Fruit fly (Drosophila melanogaster) whole organism, pupa: ENCODE data around the gene CG14718.
A peak's percentile ranks its signal among the peaks of the same experiment; 100 is the strongest.

Experiments
- CG10348 ChIP-seq: fragments of 200-800 bp; sonication (Bioruptor generic); IDR thresholded peaks from 2 replicates; pipeline ENCODE4 v1.3.6; 2022; ENCODE audit warnings: missing biosample characterization, missing genetic modification characterization
- CG12605 ChIP-seq: fragments of 200-800 bp; sonication (Bioruptor generic); IDR thresholded peaks from 2 replicates; pipeline ENCODE4 v1.3.6; 2022; ENCODE audit warnings: missing biosample characterization, missing genetic modification characterization
- CG13204 ChIP-seq: fragments of 200-800 bp; sonication (Bioruptor generic); optimal IDR thresholded peaks from 2 replicates; lab custom pipeline; 2018; ENCODE audit warnings: missing biosample characterization, mild to moderate bottlenecking, missing genetic modification characterization, moderate library complexity
- CG14655 ChIP-seq: fragments of 200-800 bp; sonication (Bioruptor generic); optimal IDR thresholded peaks from 3 replicates; lab custom pipeline; 2017; ENCODE audit warnings: mild to moderate bottlenecking, missing biosample characterization, missing genetic modification reagents, missing genetic modification characterization
- CG15710 ChIP-seq: fragments of 200-800 bp; sonication (Bioruptor generic); optimal IDR thresholded peaks from 2 replicates; lab custom pipeline; 2018; ENCODE audit warnings: missing biosample characterization, mild to moderate bottlenecking, missing genetic modification characterization, moderate library complexity
- CG17806 ChIP-seq: fragments of 200-800 bp; sonication (Bioruptor generic); optimal IDR thresholded peaks from 2 replicates; lab custom pipeline; 2018; ENCODE audit warnings: missing biosample characterization, mild to moderate bottlenecking, missing genetic modification characterization, moderate library complexity
- CG32121 ChIP-seq: fragments of 200-800 bp; sonication (Bioruptor generic); IDR thresholded peaks from 2 replicates; pipeline ENCODE4 v1.3.6; 2022; ENCODE audit warnings: missing biosample characterization, missing genetic modification characterization
- CG34367 ChIP-seq: fragments of 200-800 bp; sonication (Bioruptor generic); optimal IDR thresholded peaks from 2 replicates; lab custom pipeline; 2018; ENCODE audit warnings: missing biosample characterization, mild to moderate bottlenecking, missing genetic modification characterization
- CG4496 ChIP-seq: fragments of 200-800 bp; sonication (Bioruptor generic); IDR thresholded peaks from 3 replicates; pipeline ENCODE4 v1.3.6; 2022; ENCODE audit warnings: missing biosample characterization, missing genetic modification characterization
- CG8159 ChIP-seq: fragments of 200-800 bp; sonication (Bioruptor generic); optimal IDR thresholded peaks from 3 replicates; lab custom pipeline; 2018; ENCODE audit warnings: missing biosample characterization, mild to moderate bottlenecking, missing genetic modification characterization, moderate library complexity
- CG8301 ChIP-seq: fragments of 200-800 bp; sonication (Bioruptor generic); optimal IDR thresholded peaks from 2 replicates; lab custom pipeline; 2018; ENCODE audit warnings: missing biosample characterization, mild to moderate bottlenecking, missing genetic modification characterization
- CG9948 ChIP-seq: fragments of 200-800 bp; sonication (Bioruptor generic); optimal IDR thresholded peaks from 2 replicates; lab custom pipeline; 2018; ENCODE audit warnings: missing biosample characterization, mild to moderate bottlenecking, missing genetic modification characterization, moderate library complexity
- D1 ChIP-seq: fragments of 200-800 bp; sonication (Bioruptor generic); optimal IDR thresholded peaks from 2 replicates; lab custom pipeline; 2018; ENCODE audit warnings: missing biosample characterization, mild to moderate bottlenecking, missing genetic modification characterization, moderate library complexity
- EcR ChIP-seq: fragments of 200-800 bp; sonication (Bioruptor generic); optimal IDR thresholded peaks from 3 replicates; lab custom pipeline; 2019; ENCODE audit warnings: missing biosample characterization, missing genetic modification characterization, mild to moderate bottlenecking, moderate library complexity, missing genetic modification reagents
- Ets98B ChIP-seq: fragments of 200-800 bp; sonication (Bioruptor generic); IDR thresholded peaks from 2 replicates; pipeline ENCODE4 v1.3.6; 2022; ENCODE audit warnings: missing biosample characterization, missing genetic modification characterization
- Pif1A ChIP-seq: fragments of 200-800 bp; sonication (Bioruptor generic); optimal IDR thresholded peaks from 3 replicates; lab custom pipeline; 2016; ENCODE audit warnings: missing biosample characterization, missing genetic modification characterization
- Pif1B ChIP-seq: fragments of 200-800 bp; sonication (Bioruptor generic); optimal IDR thresholded peaks from 3 replicates; lab custom pipeline; 2016; ENCODE audit warnings: missing biosample characterization, missing genetic modification characterization
- Snoo ChIP-seq: fragments of 200-800 bp; sonication (Bioruptor generic); optimal IDR thresholded peaks from 3 replicates; lab custom pipeline; 2017; ENCODE audit warnings: missing biosample characterization, mild to moderate bottlenecking, missing genetic modification characterization, inconsistent platforms
- fd96Ca ChIP-seq: fragments of 200-800 bp; sonication (Bioruptor generic); IDR thresholded peaks from 3 replicates; pipeline ENCODE4 v1.3.6; 2022; ENCODE audit warnings: missing biosample characterization, missing genetic modification characterization
- gl ChIP-seq: fragments of 200-800 bp; sonication (Bioruptor generic); optimal IDR thresholded peaks from 2 replicates; lab custom pipeline; 2018; ENCODE audit warnings: missing biosample characterization, mild to moderate bottlenecking, missing genetic modification characterization
- rn ChIP-seq: fragments of 200-800 bp; sonication (Bioruptor generic); IDR thresholded peaks from 2 replicates; pipeline ENCODE4 v1.3.6; 2022; ENCODE audit warnings: missing biosample characterization, missing genetic modification characterization

CG14718 gene

DNA sequence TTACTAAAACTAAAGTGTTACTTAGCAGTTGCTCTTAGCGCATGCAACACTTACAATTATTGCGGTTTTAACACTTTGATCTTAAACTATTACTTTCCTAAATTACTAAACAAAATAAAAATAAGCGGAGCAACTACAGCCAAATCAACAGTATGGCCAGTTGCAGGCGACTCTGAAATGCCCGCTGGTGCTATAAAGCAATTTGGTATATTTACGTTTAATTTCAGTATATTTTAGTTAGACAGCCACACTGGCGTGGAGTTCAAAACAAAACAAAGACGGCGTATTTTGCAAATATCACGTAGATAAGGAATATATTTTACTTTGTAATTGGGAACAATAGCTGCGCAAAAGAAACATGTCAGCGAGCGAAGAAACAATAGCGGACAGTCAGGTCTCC is 20.9 kb upstream of the CG14718 start, which contains the start of the genes Taf12 and Ho:
Gene Taf12, minus strand, starts transcription at position 178 of the 400 bp plus-strand sequence.
Gene Ho, plus strand, starts transcription at position 231 of the 400 bp plus-strand sequence.
- no peak for TF ChIP-seq CG8301 (tag; lab: Kevin White, UChicago)
- peak; percentile 9 for TF ChIP-seq EcR
- TF ChIP-seq Ets98B (GFP tag; lab: Robert Waterston, UW) = no peak
- no peak for TF ChIP-seq CG14655 (GFP tag; lab: Kevin White, UChicago)
- no peak for TF ChIP-seq CG32121 (GFP tag; lab: Robert Waterston, UW)
- no peak for TF ChIP-seq CG12605
- no peak for TF ChIP-seq Pif1B (GFP tag; lab: Kevin White, UChicago)
- TF ChIP-seq CG15710 = no peak
- TF ChIP-seq Snoo (tag; lab: Kevin White, UChicago) = no peak

DNA sequence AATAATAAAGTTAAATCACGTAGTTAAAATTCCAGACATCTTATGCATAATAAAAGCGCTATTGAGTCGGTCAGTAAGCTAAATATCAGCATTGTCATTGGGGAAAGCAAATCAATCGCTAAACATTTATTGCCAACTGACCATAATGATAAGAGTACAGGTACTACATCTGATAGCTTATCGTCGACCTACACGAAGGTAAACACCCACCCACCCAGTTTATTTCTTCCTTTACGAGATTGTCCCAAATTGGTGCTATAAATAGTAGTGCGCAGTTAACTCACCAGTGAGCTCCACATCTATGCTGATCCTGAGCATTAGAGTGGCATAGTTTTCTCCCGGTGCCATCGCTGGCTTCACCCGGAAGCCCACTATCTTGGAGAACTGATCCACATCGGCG is 16.7 kb upstream of the CG14718 start:
- TF ChIP-seq CG8159 (no peak), Pif1B (GFP tag; lab: Kevin White, UChicago) (no peak), EcR (no peak), Snoo (tag; lab: Kevin White, UChicago) (no peak), CG13204 (GFP tag; lab: Kevin White, UChicago) (no peak), CG34367 (tag; lab: Kevin White, UChicago) (no peak), CG15710 (no peak), CG14655 (GFP tag; lab: Kevin White, UChicago) (no peak)

DNA sequence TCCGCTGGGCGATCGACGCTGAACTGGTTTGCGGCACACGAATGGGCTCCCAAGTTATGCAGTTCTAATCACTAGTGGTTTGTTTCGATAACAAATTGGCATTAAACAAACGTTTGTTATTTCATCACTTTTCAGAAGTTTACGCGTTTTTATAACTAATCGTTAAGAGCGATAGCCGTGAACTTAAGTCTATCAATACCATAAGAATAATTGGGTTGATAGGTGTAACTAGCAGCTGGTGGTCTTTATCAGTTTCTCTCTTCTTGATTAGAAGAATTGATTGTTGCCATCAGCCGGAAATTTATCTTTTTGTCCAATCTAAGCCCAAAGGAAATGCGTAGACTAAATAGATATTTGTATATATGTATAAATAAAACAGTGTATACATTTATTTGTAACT is 16.1 kb upstream of the CG14718 start, which contains the start of gene CG6830:
Gene CG6830, minus strand, starts transcription at position 27 of the 400 bp plus-strand sequence.
- TF ChIP-seq CG4496 (GFP tag; lab: Robert Waterston, UW) (no peak), CG13204 (GFP tag; lab: Kevin White, UChicago) (no peak), CG8159 (no peak), CG14655 (GFP tag; lab: Kevin White, UChicago) (no peak), Pif1B (GFP tag; lab: Kevin White, UChicago) (no peak), Pif1A (GFP tag; lab: Kevin White, UChicago) (no peak), CG17806 (no peak), gl (no peak), Ets98B (GFP tag; lab: Robert Waterston, UW) (no peak), D1 (tag; lab: Kevin White, UChicago) (no peak), CG9948 (tag; lab: Kevin White, UChicago) (no peak), CG34367 (tag; lab: Kevin White, UChicago) (no peak), CG10348 (no peak), CG15710 (no peak), CG12605 (no peak), Snoo (tag; lab: Kevin White, UChicago) (no peak), rn (no peak)
- TF ChIP-seq, all 21 proteins: peak for 0

DNA sequence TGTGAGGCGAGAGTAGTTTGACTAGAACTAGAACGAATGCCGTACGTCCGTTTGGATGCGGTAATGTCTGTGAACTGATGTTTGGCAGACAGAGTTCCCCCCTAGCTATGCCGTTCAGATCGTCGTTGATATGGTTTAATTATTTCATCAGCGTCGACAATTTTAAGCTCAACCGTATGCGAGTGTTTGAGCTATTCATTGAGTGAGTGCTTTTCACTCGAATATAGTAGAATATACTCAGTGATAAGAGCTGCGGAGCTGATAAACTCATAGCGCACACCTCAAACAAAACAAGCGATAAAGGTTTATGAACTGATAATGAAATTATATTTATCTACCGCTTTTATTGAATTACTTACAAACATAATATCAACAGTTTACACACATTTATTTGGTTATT is 12.4 kb upstream of the CG14718 start, which contains the start of gene CG6834:
Gene CG6834, minus strand, starts transcription at position 79 of the 400 bp plus-strand sequence.
- TF ChIP-seq EcR = peak; percentile 57
- no peak for TF ChIP-seq CG15710
- no peak for TF ChIP-seq CG10348
- TF ChIP-seq CG13204 (GFP tag; lab: Kevin White, UChicago) = no peak

DNA sequence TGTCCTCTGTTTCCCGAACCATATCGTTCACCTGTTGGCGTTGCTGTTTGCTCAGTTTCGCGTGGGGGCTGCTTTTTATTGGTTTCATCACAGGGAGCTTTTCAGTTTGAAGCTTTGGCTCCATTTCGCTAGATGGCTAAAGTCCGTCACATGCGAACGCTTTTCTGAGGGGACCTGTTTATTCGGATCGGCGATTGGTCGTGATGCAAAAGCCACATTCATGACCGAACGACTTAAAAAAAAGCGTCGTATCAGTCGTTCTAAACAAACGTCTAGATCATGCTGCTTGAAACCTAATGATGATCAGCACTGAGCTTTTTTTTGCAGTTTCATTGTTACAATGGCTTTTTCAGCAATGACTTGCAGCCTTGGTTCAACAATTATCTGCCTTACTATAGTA is 10.5 kb upstream of the CG14718 start, which contains the start of gene CG6908:
Gene CG6908, minus strand, starts transcription at position 152 of the 400 bp plus-strand sequence.
- 0 out of 2 replicates have a peak, but pooled peaks have one; percentile 30 for TF ChIP-seq CG32121 (GFP tag; lab: Robert Waterston, UW)
- no peak for TF ChIP-seq CG9948 (tag; lab: Kevin White, UChicago)
- TF ChIP-seq EcR = peak; percentile 37
- TF ChIP-seq, all 21 proteins: peak for 2

DNA sequence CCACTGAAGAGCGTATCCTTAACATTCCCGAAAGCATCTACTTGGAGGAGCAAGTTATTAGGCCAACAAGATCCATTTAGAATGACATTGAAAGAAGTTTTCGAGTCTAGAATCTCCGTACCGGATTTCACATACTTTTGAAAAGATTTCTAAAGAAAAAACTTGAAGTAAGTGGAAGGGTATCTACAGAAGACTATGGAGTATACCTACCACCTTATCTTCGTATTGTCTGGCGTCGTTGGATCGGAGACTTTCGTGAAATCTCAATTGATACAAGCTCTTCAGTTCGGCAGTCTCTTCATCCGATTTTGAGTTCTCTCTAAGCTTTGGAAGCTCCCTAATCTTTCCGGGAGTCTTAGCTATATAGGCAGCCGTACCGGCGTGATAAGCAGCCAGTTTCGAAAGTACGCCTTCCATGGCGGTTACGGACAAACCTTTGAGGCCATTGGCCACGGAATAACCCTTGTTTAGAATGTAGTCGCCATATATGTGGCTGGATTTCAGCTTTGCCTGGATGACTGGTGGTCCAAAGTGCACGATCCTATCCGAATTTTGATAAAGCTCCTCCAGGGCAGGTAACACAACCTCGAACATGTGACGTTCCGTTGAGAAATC is 9.4 kb upstream of the CG14718 start:
- TF ChIP-seq CG15710 (no peak), CG13204 (GFP tag; lab: Kevin White, UChicago) (no peak), CG9948 (tag; lab: Kevin White, UChicago) (no peak), gl (no peak), CG14655 (GFP tag; lab: Kevin White, UChicago) (no peak), CG10348 (no peak), Pif1A (GFP tag; lab: Kevin White, UChicago) (no peak), D1 (tag; lab: Kevin White, UChicago) (no peak), CG8159 (no peak), Snoo (tag; lab: Kevin White, UChicago) (no peak), Ets98B (GFP tag; lab: Robert Waterston, UW) (no peak), CG12605 (no peak), Pif1B (GFP tag; lab: Kevin White, UChicago) (no peak), fd96Ca (no peak)

DNA sequence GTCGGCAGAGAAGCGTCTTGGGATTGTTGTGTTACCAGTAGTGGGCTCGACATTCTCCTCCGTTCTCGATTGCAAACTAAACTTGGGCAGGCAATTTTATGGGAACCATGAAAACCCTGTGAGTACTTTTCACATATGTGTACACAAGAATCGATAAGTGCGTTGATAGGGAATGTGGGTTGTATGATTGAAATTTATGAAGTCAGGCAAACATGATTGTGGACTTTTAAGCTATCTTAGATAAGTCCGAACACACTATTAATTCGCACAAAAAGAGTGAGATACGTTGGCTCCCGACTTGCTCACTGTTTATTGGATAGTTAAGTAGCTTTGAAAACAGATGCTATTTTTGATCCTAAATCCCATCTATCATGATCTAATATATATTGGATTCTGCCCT is 8.7 kb upstream of the CG14718 start, which contains the start of gene CG18765:
Gene CG18765, minus strand, starts transcription at position 53 of the 400 bp plus-strand sequence.
- TF ChIP-seq CG13204 (GFP tag; lab: Kevin White, UChicago) (no peak), Ets98B (GFP tag; lab: Robert Waterston, UW) (no peak), fd96Ca (no peak), Pif1B (GFP tag; lab: Kevin White, UChicago) (no peak)
